Fruit fly (Drosophila melanogaster) whole organism: ENCODE results near the gene CG3625.

Source experiments
- CG8478 ChIP-seq: fragments of >200 bp; optimal IDR thresholded peaks from 2 replicates; lab custom pipeline; 2018; ENCODE audit warnings: inconsistent platforms
- Dll ChIP-seq: fragments of >200 bp; optimal IDR thresholded peaks from 2 replicates; lab custom pipeline; 2017
- EcR ChIP-seq, 2 experiments: fragments of >200 bp; optimal IDR thresholded peaks; 2 replicates each; lab custom pipeline; 2017; ENCODE audit warnings: missing biosample characterization in 2 of 2, missing genetic modification characterization in 2 of 2, missing genetic modification reagents in 2 of 2
- pan ChIP-seq: fragments of >200 bp; optimal IDR thresholded peaks from 2 replicates; lab custom pipeline; 2017
- psq ChIP-seq: fragments of >200 bp; optimal IDR thresholded peaks from 2 replicates; lab custom pipeline; 2017
- usp ChIP-seq: fragments of >200 bp; optimal IDR thresholded peaks from 2 replicates; lab custom pipeline; 2017; ENCODE audit warnings: missing biosample characterization, missing genetic modification characterization, mixed read lengths

Gene CG3625

dm6 chr2L:268788-269187 is 22.8 kb downstream of the CG3625 start, which contains the start of gene CG3345:
TSS of gene CG3345 (plus strand) at chr2L:269088.
- TF ChIP-seq EcR (GFP tag; optimal IDR thresholded peaks at IDR 0.05; lab: Kevin White, UChicago) (no peak), usp (no peak), Dll (lab: Kevin White, UChicago) (no peak), psq (lab: Kevin White, UChicago) (no peak), CG8478 (no peak), pan (lab: Kevin White, UChicago) (no peak)

dm6 chr2L:267441-268089 is 24.0 kb downstream of the CG3625 start, which contains the start of gene CG17075:
TSS of gene CG17075 (minus strand) at chr2L:267505.
- no peak for TF ChIP-seq pan (lab: Kevin White, UChicago)
- no peak for TF ChIP-seq CG8478
- TF ChIP-seq Dll (lab: Kevin White, UChicago): no peak
- no peak for TF ChIP-seq usp
- TF ChIP-seq psq (lab: Kevin White, UChicago): no peak
- no peak for TF ChIP-seq EcR (GFP tag; optimal IDR thresholded peaks at IDR 0.05; lab: Kevin White, UChicago)

dm6 chr2L:252174-252573 is 39.4 kb downstream of the CG3625 start, which contains the start of gene Rpp30:
TSS of gene Rpp30 (minus strand) at chr2L:252373.
- TF ChIP-seq usp (no peak), pan (lab: Kevin White, UChicago) (no peak), CG8478 (no peak), psq (lab: Kevin White, UChicago) (no peak), Dll (lab: Kevin White, UChicago) (no peak), EcR (GFP tag; optimal IDR thresholded peaks at IDR 0.05; lab: Kevin White, UChicago) (no peak)

- TF ChIP-seq psq (lab: Kevin White, UChicago) (no peak), CG8478 (no peak), EcR (GFP tag; optimal IDR thresholded peaks at IDR 0.05; lab: Kevin White, UChicago) (no peak), pan (lab: Kevin White, UChicago) (no peak), usp (no peak), Dll (lab: Kevin White, UChicago) (no peak)
These were observed 40.9 kb downstream of the CG3625 start, which contains the start of gene kis for dm6 chr2L:250507-251215. TSS of gene kis (minus strand) at chr2L:250823.

dm6 chr2L:249048-249825 is 42.4 kb downstream of the CG3625 start:
- TF ChIP-seq pan (lab: Kevin White, UChicago) (no peak), CG8478 (no peak), Dll (lab: Kevin White, UChicago) (peak; percentile 91), EcR (GFP tag; optimal IDR thresholded peaks at IDR 0.05; lab: Kevin White, UChicago) (no peak), psq (lab: Kevin White, UChicago) (no peak), usp (no peak)

dm6 chr2L:248592-248991 is 43.0 kb downstream of the CG3625 start:
- TF ChIP-seq CG8478: no peak
- TF ChIP-seq EcR (GFP tag; optimal IDR thresholded peaks at IDR 0.05; lab: Kevin White, UChicago): no peak
- no peak for TF ChIP-seq pan (lab: Kevin White, UChicago)
- TF ChIP-seq Dll (lab: Kevin White, UChicago): no peak
- TF ChIP-seq usp: no peak
- TF ChIP-seq psq (lab: Kevin White, UChicago): no peak

- TF ChIP-seq EcR (GFP tag; optimal IDR thresholded peaks at IDR 0.05; lab: Kevin White, UChicago) (no peak), pan (lab: Kevin White, UChicago) (no peak), CG8478 (no peak), psq (lab: Kevin White, UChicago) (no peak), usp (no peak), Dll (lab: Kevin White, UChicago) (no peak)
These were observed 43.6 kb downstream of the CG3625 start for dm6 chr2L:247845-248473.

- TF ChIP-seq psq (lab: Kevin White, UChicago) (no peak), pan (lab: Kevin White, UChicago) (no peak), EcR (GFP tag; optimal IDR thresholded peaks at IDR 0.05; lab: Kevin White, UChicago) (no peak), CG8478 (no peak), Dll (lab: Kevin White, UChicago) (no peak), usp (no peak)
These were observed 44.2 kb downstream of the CG3625 start for dm6 chr2L:247432-247831.

dm6 chr2L:246656-247340 is 44.8 kb downstream of the CG3625 start:
- TF ChIP-seq CG8478 (no peak), usp (no peak), pan (lab: Kevin White, UChicago) (no peak), EcR (GFP tag; optimal IDR thresholded peaks at IDR 0.05; lab: Kevin White, UChicago) (no peak), Dll (lab: Kevin White, UChicago) (peak; percentile 79)

- TF ChIP-seq Dll (lab: Kevin White, UChicago) (no peak), EcR (GFP tag; optimal IDR thresholded peaks at IDR 0.05; lab: Kevin White, UChicago) (no peak), usp (no peak), CG8478 (no peak), psq (lab: Kevin White, UChicago) (no peak), pan (lab: Kevin White, UChicago) (no peak)
These were observed 47.0 kb downstream of the CG3625 start for dm6 chr2L:244559-244958.
